Fruit fly (Drosophila melanogaster) whole organism, embryonic: ENCODE data around the gene Zn72D.
A peak's percentile ranks its signal among the peaks of the same experiment; 100 is the strongest.

ENCODE experiments used
- BEAF-32 ChIP-seq: fragments of 200-800 bp; sonication (Bioruptor generic); optimal IDR thresholded peaks from 3 replicates; lab custom pipeline; 2017; ENCODE audit warnings: missing biosample characterization, missing genetic modification characterization, mild to moderate bottlenecking, moderate library complexity, missing genetic modification reagents
- Bgb ChIP-seq: fragments of 200-800 bp; sonication (Bioruptor generic); IDR thresholded peaks from 2 replicates; pipeline ENCODE4 v1.3.6; 2022; ENCODE audit warnings: missing biosample characterization, missing genetic modification characterization; ENCODE audit not compliant: partially characterized antibody
- BtbVII ChIP-seq: fragments of 200-800 bp; sonication (Bioruptor generic); optimal IDR thresholded peaks from 3 replicates; lab custom pipeline; 2017; ENCODE audit warnings: missing biosample characterization, mild to moderate bottlenecking, missing genetic modification characterization
- CG10267 ChIP-seq: fragments of 200-800 bp; sonication (Bioruptor generic); optimal IDR thresholded peaks from 2 replicates; lab custom pipeline; 2018; ENCODE audit warnings: missing biosample characterization, mild to moderate bottlenecking, missing genetic modification characterization, moderate library complexity
- CG11695 ChIP-seq: fragments of 200-800 bp; sonication (Bioruptor generic); IDR thresholded peaks from 3 replicates; pipeline ENCODE4 v1.3.6; 2022; ENCODE audit warnings: missing biosample characterization, missing genetic modification characterization
- CG13894 ChIP-seq: fragments of 200-800 bp; sonication (Bioruptor generic); optimal IDR thresholded peaks from 3 replicates; lab custom pipeline; 2018; ENCODE audit warnings: missing biosample characterization, mild to moderate bottlenecking, missing genetic modification characterization, moderate library complexity
- CG14441 ChIP-seq: fragments of 200-800 bp; sonication (Bioruptor generic); IDR thresholded peaks from 2 replicates; pipeline ENCODE4 v1.3.6; 2022; ENCODE audit warnings: missing biosample characterization, missing genetic modification characterization
- CG16815 ChIP-seq: fragments of 200-800 bp; sonication (Bioruptor generic); optimal IDR thresholded peaks from 3 replicates; lab custom pipeline; 2017; ENCODE audit warnings: missing biosample characterization, mild to moderate bottlenecking, missing genetic modification characterization
- CG2712 ChIP-seq: fragments of 200-800 bp; optimal IDR thresholded peaks from 3 replicates; lab custom pipeline; 2019; ENCODE audit warnings: missing biosample characterization, mild to moderate bottlenecking, missing genetic modification characterization, moderate library complexity
- CG3065 ChIP-seq: fragments of 200-800 bp; sonication (Bioruptor generic); optimal IDR thresholded peaks from 2 replicates; lab custom pipeline; 2016; ENCODE audit warnings: missing biosample characterization, missing genetic modification characterization
- CG3847 ChIP-seq: fragments of 200-800 bp; sonication (Bioruptor generic); IDR thresholded peaks from 2 replicates; pipeline ENCODE4 v1.3.6; 2022; ENCODE audit warnings: missing biosample characterization, missing genetic modification characterization
- CG4424 ChIP-seq: fragments of 200-800 bp; sonication (Bioruptor generic); optimal IDR thresholded peaks from 3 replicates; lab custom pipeline; 2016; ENCODE audit warnings: missing biosample characterization, missing genetic modification characterization
- CG4707 ChIP-seq: fragments of 200-800 bp; sonication (Bioruptor generic); optimal IDR thresholded peaks from 2 replicates; lab custom pipeline; 2018; ENCODE audit warnings: missing biosample characterization, mild to moderate bottlenecking, missing genetic modification characterization, moderate library complexity
- CG4730 ChIP-seq: fragments of 200-800 bp; sonication (Bioruptor generic); IDR thresholded peaks from 2 replicates; pipeline ENCODE4 v1.3.6; 2022; ENCODE audit warnings: missing biosample characterization, missing genetic modification characterization
- CG5953 ChIP-seq: fragments of 200-800 bp; sonication (Bioruptor generic); IDR thresholded peaks from 2 replicates; pipeline ENCODE4 v1.3.6; 2022; ENCODE audit warnings: missing biosample characterization, missing genetic modification characterization
- CG8281 ChIP-seq: fragments of 200-800 bp; sonication (Bioruptor generic); optimal IDR thresholded peaks from 2 replicates; lab custom pipeline; 2018; ENCODE audit warnings: missing biosample characterization, mild to moderate bottlenecking, missing genetic modification characterization, moderate library complexity
- CG8388 ChIP-seq: fragments of 200-800 bp; sonication (Bioruptor generic); optimal IDR thresholded peaks from 2 replicates; lab custom pipeline; 2019; ENCODE audit warnings: missing biosample characterization, mild to moderate bottlenecking, missing genetic modification characterization, moderate library complexity
- Doc2 ChIP-seq: fragments of 200-800 bp; sonication (Bioruptor generic); IDR thresholded peaks from 2 replicates; pipeline ENCODE4 v1.3.6; 2022; ENCODE audit warnings: missing biosample characterization, missing genetic modification characterization
- GATAe ChIP-seq: fragments of 200-800 bp; sonication (Bioruptor generic); conservative IDR thresholded peaks from 2 replicates; pipeline ENCODE4 v1.3.6; 2022; ENCODE audit warnings: missing biosample characterization, missing genetic modification characterization
- HLH4C ChIP-seq: fragments of 200-800 bp; sonication (Bioruptor generic); IDR thresholded peaks from 3 replicates; pipeline ENCODE4 v1.3.6; 2022; ENCODE audit warnings: missing biosample characterization, missing genetic modification characterization; ENCODE audit not compliant: partially characterized antibody
- Hmr ChIP-seq: fragments of 200-800 bp; sonication (Bioruptor generic); optimal IDR thresholded peaks from 3 replicates; lab custom pipeline; 2017; ENCODE audit warnings: mild to moderate bottlenecking, missing biosample characterization, missing genetic modification reagents, missing genetic modification characterization
- Hmx ChIP-seq: fragments of 200-800 bp; sonication (Bioruptor generic); optimal IDR thresholded peaks from 2 replicates; lab custom pipeline; 2016; ENCODE audit warnings: missing biosample characterization, missing genetic modification characterization
- Hr39 ChIP-seq: fragments of >200 bp; optimal IDR thresholded peaks from 2 replicates; lab custom pipeline; 2017
- MBD-R2 ChIP-seq: fragments of 200-800 bp; sonication (Bioruptor generic); IDR thresholded peaks from 2 replicates; pipeline ENCODE4 v1.3.6; 2022; ENCODE audit warnings: missing biosample characterization, missing genetic modification characterization
- Mad ChIP-seq: fragments of 200-800 bp; sonication (Bioruptor generic); optimal IDR thresholded peaks from 2 replicates; lab custom pipeline; 2016; ENCODE audit warnings: missing biosample characterization, missing genetic modification characterization
- Myb ChIP-seq: fragments of 200-800 bp; sonication (Bioruptor generic); optimal IDR thresholded peaks from 2 replicates; lab custom pipeline; 2016; ENCODE audit warnings: missing biosample characterization, missing genetic modification characterization
- NC2β ChIP-seq: fragments of 200-800 bp; sonication (Bioruptor generic); optimal IDR thresholded peaks from 2 replicates; lab custom pipeline; 2016; ENCODE audit warnings: missing biosample characterization, missing genetic modification characterization
- Nf-YA ChIP-seq: fragments of 200-800 bp; sonication (Bioruptor generic); IDR thresholded peaks from 2 replicates; pipeline ENCODE4 v1.3.6; 2022; ENCODE audit warnings: missing biosample characterization, missing genetic modification characterization
- Nf-YB ChIP-seq: fragments of 200-800 bp; sonication (Bioruptor generic); optimal IDR thresholded peaks from 3 replicates; lab custom pipeline; 2019; ENCODE audit warnings: missing biosample characterization, mild to moderate bottlenecking, missing genetic modification characterization, moderate library complexity
- Oaz ChIP-seq: fragments of 200-800 bp; sonication (Bioruptor generic); IDR thresholded peaks from 2 replicates; pipeline ENCODE4 v1.3.6; 2022; ENCODE audit warnings: missing biosample characterization, missing genetic modification characterization
- Oli ChIP-seq: fragments of 200-800 bp; sonication (Bioruptor generic); optimal IDR thresholded peaks from 2 replicates; lab custom pipeline; 2018; ENCODE audit warnings: missing biosample characterization, mild to moderate bottlenecking, missing genetic modification characterization, moderate library complexity
- Optix ChIP-seq: fragments of 200-800 bp; sonication (Bioruptor generic); IDR thresholded peaks from 3 replicates; pipeline ENCODE4 v1.3.6; 2022; ENCODE audit warnings: missing biosample characterization, missing genetic modification characterization
- br ChIP-seq: fragments of >200 bp; optimal IDR thresholded peaks from 2 replicates; lab custom pipeline; 2017
- cg ChIP-seq: fragments of 200-800 bp; sonication (Bioruptor generic); optimal IDR thresholded peaks from 3 replicates; lab custom pipeline; 2019; ENCODE audit warnings: missing biosample characterization, mild to moderate bottlenecking, missing genetic modification characterization, moderate library complexity
- chinmo ChIP-seq: fragments of 200-800 bp; sonication (Bioruptor generic); IDR thresholded peaks from 4 replicates; pipeline ENCODE4 v1.3.6; 2022; ENCODE audit warnings: missing biosample characterization, missing genetic modification characterization; ENCODE audit not compliant: partially characterized antibody
- dmrt11E ChIP-seq: fragments of 200-800 bp; sonication (Bioruptor generic); optimal IDR thresholded peaks from 3 replicates; lab custom pipeline; 2018; ENCODE audit warnings: missing biosample characterization, mild to moderate bottlenecking, missing genetic modification characterization, moderate library complexity
- fd102C ChIP-seq: fragments of 200-800 bp; sonication (Bioruptor generic); optimal IDR thresholded peaks from 2 replicates; lab custom pipeline; 2018; ENCODE audit warnings: missing biosample characterization, mild to moderate bottlenecking, missing genetic modification characterization, moderate library complexity
- grau ChIP-seq: fragments of 200-800 bp; optimal IDR thresholded peaks from 3 replicates; lab custom pipeline; 2019; ENCODE audit warnings: missing biosample characterization, mild to moderate bottlenecking, missing genetic modification characterization, moderate library complexity
- hbn ChIP-seq: fragments of 200-800 bp; sonication (Bioruptor generic); IDR thresholded peaks from 2 replicates; pipeline ENCODE4 v1.3.6; 2022; ENCODE audit warnings: missing biosample characterization, missing genetic modification characterization; ENCODE audit not compliant: partially characterized antibody
- mirr ChIP-seq: fragments of 200-800 bp; sonication (Bioruptor generic); optimal IDR thresholded peaks from 3 replicates; lab custom pipeline; 2018; ENCODE audit warnings: missing biosample characterization, mild to moderate bottlenecking, missing genetic modification characterization
- pita ChIP-seq: fragments of 200-800 bp; sonication (Bioruptor generic); optimal IDR thresholded peaks from 2 replicates; lab custom pipeline; 2017; ENCODE audit warnings: missing biosample characterization, mild to moderate bottlenecking, missing genetic modification characterization
- psq ChIP-seq: fragments of 200-800 bp; sonication (Bioruptor generic); optimal IDR thresholded peaks from 2 replicates; lab custom pipeline; 2017; ENCODE audit warnings: missing biosample characterization, missing genetic modification characterization
- slbo ChIP-seq: fragments of 200-800 bp; sonication (Bioruptor generic); IDR thresholded peaks from 2 replicates; pipeline ENCODE4 v1.3.6; 2022; ENCODE audit warnings: missing biosample characterization, missing genetic modification characterization
- sr ChIP-seq: fragments of 200-800 bp; sonication (Bioruptor generic); IDR thresholded peaks from 3 replicates; pipeline ENCODE4 v1.3.6; 2022; ENCODE audit warnings: missing biosample characterization, missing genetic modification characterization
- tgo ChIP-seq: fragments of 200-800 bp; sonication (Bioruptor generic); IDR thresholded peaks from 3 replicates; pipeline ENCODE4 v1.3.6; 2022; ENCODE audit warnings: missing biosample characterization, missing genetic modification characterization
- ttk ChIP-seq: fragments of 200-800 bp; sonication (Bioruptor generic); IDR thresholded peaks from 2 replicates; pipeline ENCODE4 v2.1.2; 2022; ENCODE audit warnings: missing biosample characterization, missing genetic modification characterization
- vvl ChIP-seq: fragments of 200-800 bp; sonication (Bioruptor generic); IDR thresholded peaks from 2 replicates; pipeline ENCODE4 v1.3.6; 2022; ENCODE audit warnings: missing biosample characterization, missing genetic modification characterization
- zen2 ChIP-seq: fragments of 200-800 bp; sonication (Bioruptor generic); IDR thresholded peaks from 3 replicates; pipeline ENCODE4 v1.3.6; 2022; ENCODE audit warnings: missing biosample characterization, missing genetic modification characterization; ENCODE audit not compliant: partially characterized antibody

Zn72D gene

DNA sequence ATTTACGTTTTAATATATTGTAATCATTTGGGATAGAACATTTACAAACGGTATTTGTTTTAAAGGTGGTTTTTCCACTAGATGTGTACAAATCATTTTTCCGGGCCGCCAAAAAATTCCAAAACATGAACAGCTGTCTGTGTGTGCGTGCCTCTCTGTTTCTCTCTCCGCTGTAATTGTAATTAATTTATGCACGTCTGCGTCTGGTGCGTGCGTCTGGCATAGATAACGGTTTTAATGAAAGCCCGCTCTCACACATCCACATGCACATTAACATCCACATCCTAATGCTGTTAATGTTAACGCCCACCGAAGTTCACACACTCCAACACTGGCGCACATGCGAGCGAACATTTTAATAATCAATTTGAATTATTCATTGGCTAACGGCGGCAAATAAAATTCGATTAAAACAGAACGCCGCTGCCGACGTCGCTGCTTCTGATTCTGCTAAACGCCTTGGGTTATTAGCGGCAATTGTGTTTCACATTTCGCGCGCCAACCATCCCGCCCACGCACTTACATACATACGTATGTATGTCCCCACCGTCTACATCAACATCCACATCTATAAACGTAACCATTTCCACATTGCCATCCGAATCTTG is 33.6 kb upstream of the Zn72D start (continued):
- TF ChIP-seq ttk (no peak), dmrt11E (tag; lab: Kevin White, UChicago) (no peak), Oaz (no peak), tgo (GFP tag; lab: Robert Waterston, UW) (no peak), CG10267 (tag; lab: Kevin White, UChicago) (no peak), NC2β (GFP tag; lab: Kevin White, UChicago) (no peak), hbn (GFP tag; lab: Robert Waterston, UW) (no peak), CG8281 (tag; lab: Kevin White, UChicago) (no peak), Doc2 (GFP tag; lab: Robert Waterston, UW) (no peak), Oli (tag; lab: Kevin White, UChicago) (no peak), sr (GFP tag; lab: Robert Waterston, UW) (peak; percentile 79), br (lab: Kevin White, UChicago) (no peak), Hmr (GFP tag; lab: Kevin White, UChicago) (no peak), Hmx (GFP tag; lab: Kevin White, UChicago) (no peak), CG2712 (tag; lab: Kevin White, UChicago) (no peak), Mad (no peak), Hr39 (lab: Kevin White, UChicago) (no peak), Myb (no peak), chinmo (GFP tag; lab: Robert Waterston, UW) (peak; percentile 84; the same call in 2 of the 4 replicates), CG11695 (GFP tag; lab: Robert Waterston, UW) (no peak), Nf-YA (GFP tag; lab: Robert Waterston, UW) (no peak), CG14441 (GFP tag; lab: Robert Waterston, UW) (no peak), Bgb (no peak), CG5953 (GFP tag; lab: Robert Waterston, UW) (no peak), grau (tag; lab: Kevin White, UChicago) (no peak), CG4730 (GFP tag; lab: Robert Waterston, UW) (no peak), Optix (GFP tag; lab: Robert Waterston, UW) (no peak), mirr (GFP tag; lab: Kevin White, UChicago) (peak; percentile 1), GATAe (GFP tag; lab: Robert Waterston, UW) (no peak), cg (peak; percentile 40), CG3065 (no peak), CG4707 (no peak), MBD-R2 (GFP tag; lab: Robert Waterston, UW) (no peak), HLH4C (GFP tag; lab: Robert Waterston, UW) (no peak), BEAF-32 (GFP tag; lab: Kevin White, UChicago) (no peak), pita (GFP tag; lab: Kevin White, UChicago) (no peak), BtbVII (no peak), CG4424 (GFP tag; lab: Kevin White, UChicago) (no peak), psq (GFP tag; lab: Kevin White, UChicago) (no peak), Nf-YB (no peak), CG3847 (no peak), fd102C (no peak), slbo (no peak), CG13894 (tag; lab: Kevin White, UChicago) (no peak), zen2 (GFP tag; lab: Robert Waterston, UW) (no peak), CG8388 (GFP tag; lab: Kevin White, UChicago) (no peak), CG16815 (GFP tag; lab: Kevin White, UChicago) (no peak), vvl (GFP tag; lab: Robert Waterston, UW) (peak; percentile 71)
